Fruit fly (Drosophila melanogaster) whole organism, embryonic: ENCODE data around the gene aru.

Experiments
- Atf-2 ChIP-seq: fragments of 200-800 bp; sonication (Bioruptor generic); optimal IDR thresholded peaks from 2 replicates; lab custom pipeline; 2016; ENCODE audit warnings: missing biosample characterization, missing genetic modification characterization
- B-H2 ChIP-seq: fragments of 200-800 bp; sonication (Bioruptor generic); optimal IDR thresholded peaks from 2 replicates; lab custom pipeline; 2018; ENCODE audit warnings: missing biosample characterization, mild to moderate bottlenecking, missing genetic modification characterization
- Bteb2 ChIP-seq: fragments of 200-800 bp; sonication (Bioruptor generic); optimal IDR thresholded peaks from 2 replicates; lab custom pipeline; 2016; ENCODE audit warnings: missing biosample characterization, missing genetic modification characterization
- CG10654 ChIP-seq: fragments of 200-800 bp; sonication (Bioruptor generic); optimal IDR thresholded peaks from 2 replicates; lab custom pipeline; 2016; ENCODE audit warnings: missing biosample characterization, missing genetic modification characterization
- CG11085 ChIP-seq: fragments of 200-800 bp; sonication (Bioruptor generic); IDR thresholded peaks from 2 replicates; pipeline ENCODE4 v1.3.6; 2022; ENCODE audit warnings: missing biosample characterization, missing genetic modification characterization
- CG11504 ChIP-seq: fragments of 200-800 bp; sonication (Bioruptor generic); optimal IDR thresholded peaks from 3 replicates; lab custom pipeline; 2019; ENCODE audit warnings: missing biosample characterization, mild to moderate bottlenecking, missing genetic modification characterization, moderate library complexity
- CG12942 ChIP-seq: fragments of 200-800 bp; sonication (Bioruptor generic); optimal IDR thresholded peaks from 3 replicates; lab custom pipeline; 2016; ENCODE audit warnings: missing biosample characterization, missing genetic modification characterization
- CG13624 ChIP-seq: fragments of 200-800 bp; sonication (Bioruptor generic); optimal IDR thresholded peaks from 2 replicates; lab custom pipeline; 2016; ENCODE audit warnings: missing biosample characterization, missing genetic modification characterization
- CG15073 ChIP-seq: fragments of 200-800 bp; sonication (Bioruptor generic); optimal IDR thresholded peaks from 2 replicates; lab custom pipeline; 2016; ENCODE audit warnings: missing biosample characterization, missing genetic modification characterization
- CG2875 ChIP-seq: fragments of 200-800 bp; sonication (Bioruptor generic); optimal IDR thresholded peaks from 2 replicates; lab custom pipeline; 2017; ENCODE audit warnings: missing biosample characterization, mild to moderate bottlenecking, missing genetic modification characterization, missing genetic modification reagents
- CG30403 ChIP-seq: fragments of 200-800 bp; sonication (Bioruptor generic); optimal IDR thresholded peaks from 3 replicates; lab custom pipeline; 2016; ENCODE audit warnings: missing biosample characterization, missing genetic modification characterization
- CG30431 ChIP-seq: fragments of 200-800 bp; sonication (Bioruptor generic); optimal IDR thresholded peaks from 2 replicates; lab custom pipeline; 2017; ENCODE audit warnings: missing biosample characterization, missing genetic modification characterization
- CG32767 ChIP-seq: fragments of 200-800 bp; sonication (Bioruptor generic); IDR thresholded peaks from 2 replicates; pipeline ENCODE4 v1.3.6; 2022; ENCODE audit warnings: missing biosample characterization, missing genetic modification characterization
- CG4328 ChIP-seq: fragments of 200-800 bp; sonication (Bioruptor generic); optimal IDR thresholded peaks from 3 replicates; lab custom pipeline; 2017; ENCODE audit warnings: missing biosample characterization, missing genetic modification reagents, missing genetic modification characterization
- CG43689 ChIP-seq: fragments of 200-800 bp; sonication (Bioruptor generic); IDR thresholded peaks from 2 replicates; pipeline ENCODE4 v1.3.6; 2022; ENCODE audit warnings: missing biosample characterization, missing genetic modification characterization
- CG6254 ChIP-seq: fragments of 200-800 bp; sonication (Bioruptor generic); optimal IDR thresholded peaks from 3 replicates; lab custom pipeline; 2017; ENCODE audit warnings: mild to moderate bottlenecking, missing biosample characterization, missing genetic modification reagents, missing genetic modification characterization
- CG6765 ChIP-seq: fragments of 200-800 bp; sonication (Bioruptor generic); optimal IDR thresholded peaks from 3 replicates; lab custom pipeline; 2017; ENCODE audit warnings: missing biosample characterization, mild to moderate bottlenecking, missing genetic modification characterization
- CG6813 ChIP-seq: fragments of 200-800 bp; sonication (Bioruptor generic); optimal IDR thresholded peaks from 2 replicates; lab custom pipeline; 2017; ENCODE audit warnings: missing biosample characterization, missing genetic modification characterization, mild to moderate bottlenecking, moderate library complexity, missing genetic modification reagents
- CG6854 ChIP-seq: fragments of 200-800 bp; sonication (Bioruptor generic); optimal IDR thresholded peaks from 3 replicates; lab custom pipeline; 2017; ENCODE audit warnings: missing biosample characterization, mild to moderate bottlenecking, missing genetic modification characterization
- CG8089 ChIP-seq: fragments of 200-800 bp; sonication (Bioruptor generic); optimal IDR thresholded peaks from 3 replicates; lab custom pipeline; 2016; ENCODE audit warnings: missing biosample characterization, missing genetic modification characterization
- CG8924 ChIP-seq: fragments of 200-800 bp; optimal IDR thresholded peaks from 3 replicates; lab custom pipeline; 2019; ENCODE audit warnings: missing biosample characterization, mild to moderate bottlenecking, missing genetic modification characterization, moderate library complexity
- Doc3 ChIP-seq: fragments of 200-800 bp; sonication (Bioruptor generic); IDR thresholded peaks from 3 replicates; pipeline ENCODE4 v1.3.6; 2022; ENCODE audit warnings: missing biosample characterization, missing genetic modification characterization; ENCODE audit not compliant: partially characterized antibody
- Gug ChIP-seq: fragments of 200-800 bp; sonication (Bioruptor generic); IDR thresholded peaks from 4 replicates; pipeline ENCODE4 v1.3.6; 2022; ENCODE audit warnings: missing biosample characterization, missing genetic modification characterization
- HLHmδ ChIP-seq: fragments of 200-800 bp; sonication (Bioruptor generic); optimal IDR thresholded peaks from 2 replicates; lab custom pipeline; 2018; ENCODE audit warnings: missing biosample characterization, mild to moderate bottlenecking, missing genetic modification characterization, moderate library complexity
- MBD-R2 ChIP-seq: fragments of 200-800 bp; sonication (Bioruptor generic); IDR thresholded peaks from 2 replicates; pipeline ENCODE4 v1.3.6; 2022; ENCODE audit warnings: missing biosample characterization, missing genetic modification characterization
- Med ChIP-seq: fragments of 200-800 bp; sonication (Bioruptor generic); peaks from one replicate; lab custom pipeline; 2016; ENCODE audit warnings: missing biosample characterization, missing genetic modification characterization, mild to moderate bottlenecking, inconsistent platforms, moderate library complexity
- Mrtf ChIP-seq: fragments of 200-800 bp; sonication (Bioruptor generic); IDR thresholded peaks from 3 replicates; pipeline ENCODE4 v1.3.6; 2022; ENCODE audit warnings: missing biosample characterization, missing genetic modification characterization
- NFAT ChIP-seq: fragments of 200-800 bp; sonication (Bioruptor generic); IDR thresholded peaks from 2 replicates; pipeline ENCODE4 v1.3.6; 2022; ENCODE audit warnings: missing biosample characterization, missing genetic modification characterization
- NK7.1 ChIP-seq: fragments of 200-800 bp; sonication (Bioruptor generic); optimal IDR thresholded peaks from 3 replicates; lab custom pipeline; 2016; ENCODE audit warnings: missing biosample characterization, missing genetic modification characterization
- PHDP ChIP-seq: fragments of 200-800 bp; sonication (Bioruptor generic); optimal IDR thresholded peaks from 3 replicates; lab custom pipeline; 2018; ENCODE audit warnings: missing biosample characterization, mild to moderate bottlenecking, missing genetic modification characterization, moderate library complexity
- Ptx1 ChIP-seq: fragments of 200-800 bp; sonication (Bioruptor generic); IDR thresholded peaks from 2 replicates; pipeline ENCODE4 v1.3.6; 2022; ENCODE audit warnings: missing biosample characterization, missing genetic modification characterization
- Sry-δ ChIP-seq: fragments of 200-800 bp; sonication (Bioruptor generic); optimal IDR thresholded peaks from 2 replicates; lab custom pipeline; 2016; ENCODE audit warnings: missing biosample characterization, missing genetic modification characterization
- Xbp1 ChIP-seq: fragments of 200-800 bp; sonication (Bioruptor generic); optimal IDR thresholded peaks from 3 replicates; lab custom pipeline; 2016; ENCODE audit warnings: missing biosample characterization, mild to moderate bottlenecking, missing genetic modification characterization
- aop ChIP-seq: fragments of 200-800 bp; sonication (Bioruptor generic); IDR thresholded peaks from 2 replicates; pipeline ENCODE4 v1.3.6; 2022; ENCODE audit warnings: missing biosample characterization, missing genetic modification characterization
- bowl ChIP-seq: fragments of 200-800 bp; sonication (Bioruptor generic); IDR thresholded peaks from 2 replicates; pipeline ENCODE4 v1.3.6; 2022; ENCODE audit warnings: missing biosample characterization, missing genetic modification characterization
- chif ChIP-seq, 2 experiments: fragments of 200-800 bp; sonication (Bioruptor generic); optimal IDR thresholded peaks; 3 replicates each; lab custom pipeline; 2016; ENCODE audit warnings: missing biosample characterization in 2 of 2, missing genetic modification characterization in 2 of 2
- dimm ChIP-seq: fragments of 200-800 bp; sonication (Bioruptor generic); IDR thresholded peaks from 2 replicates; pipeline ENCODE4 v1.3.6; 2022; ENCODE audit warnings: missing biosample characterization, missing genetic modification characterization
- ems ChIP-seq: fragments of 200-800 bp; sonication (Bioruptor generic); optimal IDR thresholded peaks from 3 replicates; lab custom pipeline; 2016; ENCODE audit warnings: missing biosample characterization, missing genetic modification characterization
- hbn ChIP-seq: fragments of 200-800 bp; sonication (Bioruptor generic); IDR thresholded peaks from 2 replicates; pipeline ENCODE4 v1.3.6; 2022; ENCODE audit warnings: missing biosample characterization, missing genetic modification characterization; ENCODE audit not compliant: partially characterized antibody
- hth ChIP-seq: fragments of >200 bp; optimal IDR thresholded peaks from 2 replicates; lab custom pipeline; 2017; ENCODE audit warnings: inconsistent platforms
- peb ChIP-seq: fragments of 200-800 bp; sonication (Bioruptor generic); IDR thresholded peaks from 2 replicates; pipeline ENCODE4 v1.3.6; 2022; ENCODE audit warnings: missing biosample characterization, missing genetic modification characterization
- pfk ChIP-seq: fragments of 200-800 bp; sonication (Bioruptor generic); optimal IDR thresholded peaks from 2 replicates; lab custom pipeline; 2018; ENCODE audit warnings: missing biosample characterization, mild to moderate bottlenecking, missing genetic modification characterization, moderate library complexity
- prd ChIP-seq, 3 experiments: fragments of >200 bp in 2 of 3; fragments of 200-800 bp in 1 of 3; sonication (Bioruptor generic) in 1 of 3; optimal IDR thresholded peaks in 2 of 3; IDR thresholded peaks in 1 of 3; 2 replicates in 2 of 3; 3 replicates in 1 of 3; pipeline versions ENCODE4 v1.3.6 to Lab custom; 2017 to 2022; ENCODE audit warnings: missing biosample characterization in 1 of 3, missing genetic modification characterization in 1 of 3
- pros ChIP-seq: fragments of 200-800 bp; sonication (Bioruptor generic); optimal IDR thresholded peaks from 3 replicates; lab custom pipeline; 2019; ENCODE audit warnings: missing biosample characterization, mild to moderate bottlenecking, missing genetic modification characterization, moderate library complexity
- repo ChIP-seq: fragments of 200-800 bp; sonication (Bioruptor generic); optimal IDR thresholded peaks from 2 replicates; lab custom pipeline; 2016; ENCODE audit warnings: missing biosample characterization, missing genetic modification characterization
- sim ChIP-seq: fragments of 200-800 bp; sonication (Bioruptor generic); IDR thresholded peaks from 2 replicates; pipeline ENCODE4 v1.3.6; 2022; ENCODE audit warnings: missing biosample characterization, missing genetic modification characterization
- twi ChIP-seq: fragments of 200-800 bp; optimal IDR thresholded peaks from 2 replicates; lab custom pipeline; 2019; ENCODE audit warnings: missing biosample characterization, mild to moderate bottlenecking, missing genetic modification characterization, moderate library complexity
- wor ChIP-seq: fragments of 200-800 bp; sonication (Bioruptor generic); IDR thresholded peaks from 2 replicates; pipeline ENCODE4 v1.3.6; 2022; ENCODE audit warnings: missing biosample characterization, missing genetic modification characterization
- zfh1 ChIP-seq: fragments of 200-800 bp; sonication (Bioruptor generic); IDR thresholded peaks from 3 replicates; pipeline ENCODE4 v1.3.6; 2022; ENCODE audit warnings: missing biosample characterization, missing genetic modification characterization

aru gene

DNA sequence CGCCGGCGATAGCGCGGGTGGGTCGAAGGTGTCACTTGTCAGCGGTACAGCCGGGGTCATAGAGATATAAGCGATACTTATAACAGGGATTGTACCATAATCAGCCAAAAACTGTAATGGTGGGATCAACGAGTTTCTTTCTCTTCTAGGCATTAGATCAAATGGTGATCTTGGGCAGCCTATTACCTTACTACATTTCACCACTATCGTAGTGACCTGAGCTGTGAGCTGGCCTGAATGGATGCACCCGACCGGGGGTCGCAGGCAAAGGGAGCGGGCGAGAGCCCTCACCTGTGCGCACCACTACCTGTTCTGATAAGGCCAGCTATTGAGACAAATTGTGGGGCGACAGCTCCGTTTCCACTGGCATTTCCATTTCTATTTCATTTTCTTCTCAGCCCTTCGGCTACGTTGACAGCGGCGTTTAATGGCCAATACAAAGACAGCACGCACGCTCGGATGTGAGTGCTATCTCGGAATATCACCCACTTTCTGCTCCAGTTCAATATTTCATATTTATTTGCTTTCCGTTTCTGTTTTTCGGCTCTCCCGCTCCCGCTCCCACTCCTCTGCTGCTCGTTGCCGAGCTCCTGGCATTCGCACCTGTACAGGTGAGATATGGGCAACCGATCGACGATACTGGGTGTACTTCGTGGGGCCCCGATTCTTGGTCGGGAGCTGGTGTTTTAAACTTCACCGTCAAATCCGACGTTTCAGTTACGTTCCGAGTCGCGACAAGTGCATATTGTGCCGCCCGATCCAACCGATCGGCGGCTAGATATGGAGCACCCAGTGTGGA is 11.3 kb downstream of the aru start (continued):
- no peak for TF ChIP-seq CG15073
- TF ChIP-seq pfk (GFP tag; lab: Kevin White, UChicago): no peak
- peak; percentile 34 for TF ChIP-seq twi (tag; lab: Kevin White, UChicago)
- peak; percentile 67 for TF ChIP-seq sim (GFP tag; lab: Robert Waterston, UW)
- TF ChIP-seq Med (GFP tag; lab: Kevin White, UChicago): peak; percentile 96
- TF ChIP-seq aop (GFP tag; lab: Robert Waterston, UW): peak; percentile 52; the same call in 1 of the 2 replicates
- peak; percentile 71 for TF ChIP-seq Xbp1 (GFP tag; lab: Kevin White, UChicago)
- TF ChIP-seq prd (optimal IDR thresholded peaks at IDR 0.05; lab: Kevin White, UChicago): no peak
- TF ChIP-seq prd (GFP tag; IDR thresholded peaks at IDR 0.05; lab: Robert Waterston, UW): peak; percentile 89
- peak; percentile 17 for TF ChIP-seq Sry-δ (GFP tag; lab: Kevin White, UChicago)
- peak; percentile 79 for TF ChIP-seq CG6254 (GFP tag; lab: Kevin White, UChicago)
- peak; percentile 72 for TF ChIP-seq CG30403 (GFP tag; lab: Kevin White, UChicago)
- TF ChIP-seq NK7.1: no peak
- TF ChIP-seq B-H2 (GFP tag; lab: Kevin White, UChicago): no peak
- peak; percentile 82 for TF ChIP-seq CG8924 (tag; lab: Kevin White, UChicago)
- peak; percentile 71 for TF ChIP-seq Mrtf (GFP tag; lab: Robert Waterston, UW)
- TF ChIP-seq Ptx1 (GFP tag; lab: Robert Waterston, UW): peak; percentile 82
- TF ChIP-seq zfh1 (GFP tag; lab: Robert Waterston, UW): peak; percentile 94
- TF ChIP-seq hbn (GFP tag; lab: Robert Waterston, UW): no peak
- peak; percentile 45 for TF ChIP-seq repo
- TF ChIP-seq Doc3 (GFP tag; lab: Robert Waterston, UW): no peak
- no peak for TF ChIP-seq Bteb2
- TF ChIP-seq wor (GFP tag; lab: Robert Waterston, UW): peak; percentile 83
- TF ChIP-seq Atf-2 (GFP tag; lab: Kevin White, UChicago): peak; percentile 41
- peak; percentile 53 for TF ChIP-seq PHDP (tag; lab: Kevin White, UChicago)
- peak; percentile 56 for TF ChIP-seq dimm (GFP tag; lab: Robert Waterston, UW)
- TF ChIP-seq CG32767 (GFP tag; lab: Robert Waterston, UW): peak; percentile 72
- TF ChIP-seq CG6765 (GFP tag; lab: Kevin White, UChicago): no peak
- no peak for TF ChIP-seq hth (lab: Kevin White, UChicago)
- TF ChIP-seq CG6854: no peak
- no peak for TF ChIP-seq HLHmδ (GFP tag; lab: Kevin White, UChicago)
- TF ChIP-seq chif (GFP tag; optimal IDR thresholded peaks at IDR 0.05; lab: Kevin White, UChicago): peak; percentile 53 to 79
- TF ChIP-seq NFAT (GFP tag; lab: Robert Waterston, UW): no peak
- peak; percentile 83 for TF ChIP-seq peb (GFP tag; lab: Robert Waterston, UW)
- TF ChIP-seq CG30431: peak; percentile 81
- TF ChIP-seq pros (GFP tag; lab: Kevin White, UChicago): no peak
- TF ChIP-seq CG10654: peak; percentile 70
- TF ChIP-seq CG11504: peak; percentile 86
- TF ChIP-seq CG8089 (GFP tag; lab: Kevin White, UChicago): peak; percentile 44
- TF ChIP-seq CG11085: peak; percentile 38
- TF ChIP-seq CG12942 (GFP tag; lab: Kevin White, UChicago): peak; percentile 47
- peak; percentile 51 for TF ChIP-seq CG13624 (GFP tag; lab: Kevin White, UChicago)
- TF ChIP-seq ems (GFP tag; lab: Kevin White, UChicago): peak; percentile 56
- no peak for TF ChIP-seq CG4328 (GFP tag; lab: Kevin White, UChicago)
- TF ChIP-seq Gug (GFP tag; lab: Robert Waterston, UW): peak; percentile 85
- peak; percentile 53; the same call in 1 of the 2 replicates for TF ChIP-seq CG43689 (GFP tag; lab: Robert Waterston, UW)
- peak; percentile 66 for TF ChIP-seq CG6813 (GFP tag; lab: Kevin White, UChicago)
- TF ChIP-seq CG2875 (GFP tag; lab: Kevin White, UChicago): peak; percentile 83
- peak; percentile 49; the same call in 1 of the 2 replicates for TF ChIP-seq MBD-R2 (GFP tag; lab: Robert Waterston, UW)
- TF ChIP-seq bowl (GFP tag; lab: Robert Waterston, UW): 0 out of 2 replicates have a peak, but pooled peaks have one; percentile 45
